Worm (Caenorhabditis elegans) whole organism, mixed stage, embryonic: ENCODE measurements around the gene Y32H12A.8.
A peak's percentile ranks its signal among the peaks of the same experiment; 100 is the strongest.

Experiments used
- M03D4.4 ChIP-seq: sonication (generic microtip); optimal IDR thresholded peaks from 2 replicates; lab custom pipeline; 2017; ENCODE audit warnings: mild to moderate bottlenecking, missing genetic modification characterization, missing compliant biosample characterization
- bed-3 ChIP-seq: fragments of 200-800 bp; sonication (Bioruptor generic); optimal IDR thresholded peaks from 3 replicates; lab custom pipeline; 2018; ENCODE audit warnings: mild to moderate bottlenecking, missing genetic modification characterization, moderate library complexity, missing compliant biosample characterization
- blmp-1 ChIP-seq: fragments of 150-350 bp; optimal IDR thresholded peaks from 2 replicates; lab custom pipeline; 2014; ENCODE audit warnings: missing biosample characterization, missing genetic modification characterization
- ceh-39 ChIP-seq: fragments of 150-350 bp; optimal IDR thresholded peaks from 2 replicates; lab custom pipeline; 2014; ENCODE audit warnings: missing biosample characterization, missing genetic modification characterization
- ceh-43 ChIP-seq: fragments of 200-800 bp; sonication (Bioruptor generic); optimal IDR thresholded peaks from 2 replicates; lab custom pipeline; 2018; ENCODE audit warnings: mild to moderate bottlenecking, missing genetic modification characterization, moderate library complexity, missing compliant biosample characterization
- ces-1 ChIP-seq: fragments of 150-350 bp; optimal IDR thresholded peaks from 2 replicates; lab custom pipeline; 2014; ENCODE audit warnings: missing biosample characterization, missing genetic modification reagents, missing genetic modification characterization
- cnd-1 ChIP-seq: fragments of 200-800 bp; sonication (Bioruptor generic); optimal IDR thresholded peaks from 2 replicates; lab custom pipeline; 2018; ENCODE audit warnings: mild to moderate bottlenecking, missing genetic modification characterization, missing compliant biosample characterization
- drap-1 ChIP-seq: fragments of 200-800 bp; sonication (Bioruptor generic); optimal IDR thresholded peaks from 3 replicates; lab custom pipeline; 2018; ENCODE audit warnings: mild to moderate bottlenecking, missing genetic modification characterization, missing compliant biosample characterization
- elt-1 ChIP-seq: sonication (generic microtip); optimal IDR thresholded peaks from 2 replicates; lab custom pipeline; 2017; ENCODE audit warnings: missing genetic modification characterization, mild to moderate bottlenecking, missing compliant biosample characterization, antibody characterized with exemption, moderate library complexity, borderline replicate concordance; ENCODE audit not compliant: insufficient read depth
- elt-3 ChIP-seq: fragments of 150-350 bp; optimal IDR thresholded peaks from 2 replicates; lab custom pipeline; 2014; ENCODE audit warnings: missing biosample characterization, missing genetic modification characterization
- flh-1 ChIP-seq: fragments of 200-800 bp; sonication (Bioruptor generic); optimal IDR thresholded peaks from 2 replicates; lab custom pipeline; 2018; ENCODE audit warnings: mild to moderate bottlenecking, missing genetic modification characterization, moderate library complexity, missing compliant biosample characterization
- hlh-1 ChIP-seq: fragments of 150-350 bp; optimal IDR thresholded peaks from 2 replicates; lab custom pipeline; 2014; ENCODE audit warnings: missing biosample characterization, missing genetic modification reagents, missing genetic modification characterization
- lin-13 ChIP-seq: fragments of 150-350 bp; optimal IDR thresholded peaks from 2 replicates; lab custom pipeline; 2014; ENCODE audit warnings: missing biosample characterization, missing genetic modification characterization
- mep-1 ChIP-seq: fragments of 150-350 bp; optimal IDR thresholded peaks from 2 replicates; lab custom pipeline; 2017; ENCODE audit warnings: missing biosample characterization, missing genetic modification reagents, missing genetic modification characterization, inconsistent platforms
- mls-2 ChIP-seq: sonication (generic microtip); optimal IDR thresholded peaks from 2 replicates; lab custom pipeline; 2016; ENCODE audit warnings: mild to moderate bottlenecking, missing genetic modification characterization, moderate library complexity, missing compliant biosample characterization
- nhr-12 ChIP-seq: fragments of 150-350 bp; optimal IDR thresholded peaks from 2 replicates; lab custom pipeline; 2014; ENCODE audit warnings: missing biosample characterization, missing genetic modification characterization
- nhr-2 ChIP-seq: fragments of 150-350 bp; optimal IDR thresholded peaks from 2 replicates; lab custom pipeline; 2014; ENCODE audit warnings: missing biosample characterization, missing genetic modification characterization
- nhr-28 ChIP-seq: fragments of 150-350 bp; optimal IDR thresholded peaks from 2 replicates; lab custom pipeline; 2014; ENCODE audit warnings: missing biosample characterization, missing genetic modification characterization
- pha-4 ChIP-seq: fragments of 150-350 bp; optimal IDR thresholded peaks from 2 replicates; lab custom pipeline; 2018; ENCODE audit warnings: missing biosample characterization, missing genetic modification reagents, missing genetic modification characterization
- snpc-4 ChIP-seq: fragments of 150-350 bp; optimal IDR thresholded peaks from 2 replicates; lab custom pipeline; 2014; ENCODE audit warnings: missing biosample characterization, missing genetic modification characterization
- sptf-1 ChIP-seq: sonication (generic microtip); optimal IDR thresholded peaks from 2 replicates; lab custom pipeline; 2017; ENCODE audit warnings: mild to moderate bottlenecking, missing genetic modification characterization, moderate library complexity, missing compliant biosample characterization
- tbx-8 ChIP-seq: fragments of 200-800 bp; sonication (Bioruptor generic); optimal IDR thresholded peaks from 2 replicates; lab custom pipeline; 2018; ENCODE audit warnings: mild to moderate bottlenecking, missing genetic modification characterization, moderate library complexity, missing compliant biosample characterization
- unc-62 ChIP-seq: fragments of 150-350 bp; optimal IDR thresholded peaks from 2 replicates; lab custom pipeline; 2014; ENCODE audit warnings: missing biosample characterization, missing genetic modification reagents, missing genetic modification characterization
- zip-8 ChIP-seq: fragments of 150-350 bp; optimal IDR thresholded peaks from 2 replicates; lab custom pipeline; 2014; ENCODE audit warnings: missing biosample characterization, missing genetic modification characterization
- ztf-11 ChIP-seq: fragments of 150-350 bp; optimal IDR thresholded peaks from 2 replicates; lab custom pipeline; 2014; ENCODE audit warnings: missing biosample characterization, missing genetic modification characterization

Y32H12A.8 gene

DNA sequence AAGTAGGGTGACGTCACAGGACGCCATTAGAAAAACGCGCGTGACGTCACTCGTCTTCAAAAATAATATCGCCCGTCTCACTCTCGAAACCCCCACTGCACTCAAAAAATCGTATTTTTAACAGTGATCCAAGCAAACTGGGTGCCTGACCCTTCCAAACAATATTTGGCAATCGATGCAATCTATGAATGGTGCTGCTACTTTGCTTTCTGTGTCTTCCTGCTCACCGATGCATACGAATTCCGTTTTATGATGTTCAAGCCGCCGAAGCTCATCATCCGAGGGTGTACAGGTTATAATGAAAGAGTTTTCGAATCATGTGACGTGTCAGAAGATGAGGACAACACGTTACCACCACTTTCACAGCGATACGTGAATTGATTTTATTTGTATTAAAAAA is 1.8 kb upstream of the Y32H12A.8 start, which contains the start of gene W03A5.1:
Gene W03A5.1 (plus strand): TSS at position 301 of the 400 bp plus-strand sequence.
- TF ChIP-seq zip-8 (peak; percentile 87), snpc-4 (tag; lab: Kevin White, UChicago) (no peak)

DNA sequence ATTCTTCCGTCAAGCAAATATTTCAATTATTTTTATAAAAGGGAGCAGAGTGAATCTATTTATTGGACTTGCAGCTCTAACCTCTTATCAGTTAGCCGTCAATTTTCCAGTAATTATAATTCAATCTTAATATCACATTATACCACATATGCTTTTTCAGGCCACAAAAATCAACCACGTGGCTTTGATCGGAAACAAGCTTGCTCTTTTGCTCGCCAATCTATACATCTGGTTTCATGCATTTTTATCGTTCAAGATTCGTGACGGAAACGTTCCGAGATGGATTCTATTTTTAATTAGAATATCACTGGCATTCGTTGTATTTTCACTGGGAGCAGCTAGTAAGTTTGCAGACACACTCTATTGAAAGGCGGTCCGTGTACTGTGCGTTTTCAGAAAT is 1.2 kb upstream of the Y32H12A.8 start:
- TF ChIP-seq tbx-8 (GFP tag; lab: Kevin White, UChicago), result no peak
- TF ChIP-seq mls-2 (tag; lab: Kevin White, UChicago), result no peak
- TF ChIP-seq zip-8, result no peak
- TF ChIP-seq ztf-11 (tag; lab: Kevin White, UChicago), result no peak
- TF ChIP-seq, all 35 proteins: peak for 0

DNA sequence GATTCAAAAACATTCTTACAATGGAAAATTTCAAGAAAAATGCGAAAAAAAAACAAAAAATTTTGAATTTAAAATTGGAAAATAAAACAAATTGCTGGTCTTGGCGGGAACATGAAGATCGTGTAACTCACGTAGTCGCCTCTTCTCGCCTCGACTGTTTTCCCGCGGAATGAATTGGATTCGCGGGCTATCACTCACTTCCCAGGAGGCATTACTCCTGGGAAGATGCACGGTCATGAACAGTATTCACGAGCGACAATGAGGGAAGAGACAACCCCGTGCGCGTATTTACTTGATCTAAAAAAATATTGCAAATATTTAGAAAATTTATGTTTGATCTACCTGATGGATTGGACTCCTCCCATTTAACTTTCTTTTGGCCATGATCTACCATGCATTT is 477 bp upstream of the Y32H12A.8 start:
- TF ChIP-seq nhr-12 (tag; lab: Kevin White, UChicago) (no peak), mep-1 (tag; lab: Kevin White, UChicago) (no peak), snpc-4 (tag; lab: Kevin White, UChicago) (no peak), sptf-1 (tag; lab: Kevin White, UChicago) (no peak), zip-8 (no peak)

DNA sequence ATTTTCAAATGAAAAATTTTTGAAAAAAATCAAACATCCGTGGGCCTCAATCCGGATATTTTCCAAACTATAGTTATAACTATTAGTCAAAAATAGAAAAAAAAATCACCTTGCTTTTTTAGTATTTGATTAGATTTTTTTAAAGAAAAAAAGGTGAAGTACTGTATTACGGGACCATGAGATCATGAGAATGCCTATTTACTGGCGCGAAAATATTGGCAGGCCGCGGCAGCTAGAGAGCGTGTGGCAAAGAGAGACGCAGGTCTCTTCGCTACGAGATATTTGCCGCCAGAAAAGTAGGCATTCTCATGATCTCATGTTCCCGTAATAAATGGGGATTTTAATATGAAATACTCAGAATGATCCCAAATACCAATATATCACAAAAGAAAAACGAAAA is 839 bp downstream of the Y32H12A.8 start:
- TF ChIP-seq nhr-2 (tag; lab: Kevin White, UChicago) (no peak), ceh-43 (GFP tag; lab: Kevin White, UChicago) (no peak), tbx-8 (GFP tag; lab: Kevin White, UChicago) (no peak), sptf-1 (tag; lab: Kevin White, UChicago) (no peak), pha-4 (tag; lab: Kevin White, UChicago) (no peak), bed-3 (GFP tag; lab: Kevin White, UChicago) (no peak), elt-3 (tag; lab: Kevin White, UChicago) (no peak), elt-1 (tag; lab: Kevin White, UChicago) (no peak), blmp-1 (no peak), hlh-1 (tag; lab: Kevin White, UChicago) (no peak), flh-1 (no peak)

ce11 chrIII:5402419-5402818 is 3.4 kb downstream of the Y32H12A.8 start:
- no peak for TF ChIP-seq unc-62 (GFP tag; lab: Kevin White, UChicago)
- no peak for TF ChIP-seq drap-1 (GFP tag; lab: Kevin White, UChicago)
- no peak for TF ChIP-seq zip-8
- TF ChIP-seq blmp-1, result no peak
- TF ChIP-seq ces-1, result peak; percentile 90

DNA sequence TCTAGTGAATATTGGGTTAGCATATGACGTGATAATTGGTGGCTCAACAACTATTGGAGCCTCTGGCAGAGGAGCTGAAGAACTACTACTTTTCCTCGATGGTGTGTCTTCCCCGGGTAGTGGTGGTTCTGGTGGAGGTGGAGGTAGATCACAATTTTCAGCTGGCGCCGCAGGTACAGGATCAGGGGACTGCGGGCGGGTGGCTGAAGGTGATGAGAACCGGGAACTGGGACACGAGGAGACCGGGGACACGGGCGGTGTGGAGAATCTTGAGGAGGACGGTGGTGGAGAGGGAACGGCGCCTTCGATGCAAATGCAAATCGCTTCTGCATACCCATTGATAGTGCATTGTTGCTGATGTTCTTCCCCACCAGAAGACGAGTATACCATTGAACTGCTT is 10.1 kb downstream of the Y32H12A.8 start:
- TF ChIP-seq sptf-1 (tag; lab: Kevin White, UChicago) (no peak), cnd-1 (tag; lab: Kevin White, UChicago) (no peak), M03D4.4 (no peak), ceh-39 (tag; lab: Kevin White, UChicago) (no peak), drap-1 (GFP tag; lab: Kevin White, UChicago) (no peak), lin-13 (tag; lab: Kevin White, UChicago) (no peak), hlh-1 (tag; lab: Kevin White, UChicago) (no peak), elt-1 (tag; lab: Kevin White, UChicago) (no peak), tbx-8 (GFP tag; lab: Kevin White, UChicago) (no peak), mls-2 (tag; lab: Kevin White, UChicago) (no peak)

DNA sequence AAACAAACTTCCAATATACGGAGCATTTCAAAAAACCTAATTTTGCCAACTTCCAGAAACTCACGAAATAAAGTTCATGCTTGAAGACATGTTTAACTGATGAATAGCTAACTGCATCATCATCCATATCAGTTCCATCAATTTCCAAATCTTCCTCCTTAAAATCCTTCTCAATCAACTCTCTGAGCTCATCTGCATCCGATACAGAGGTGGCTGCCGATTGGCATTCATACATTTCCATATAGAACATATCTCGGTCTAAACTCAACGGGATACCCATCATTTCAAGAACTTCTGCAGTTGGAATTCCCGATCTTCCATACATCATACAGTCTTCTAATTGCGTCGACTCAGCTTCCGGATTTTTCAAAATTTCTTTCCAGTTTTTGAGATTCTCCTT is 16.5 kb downstream of the Y32H12A.8 start:
- no peak for TF ChIP-seq blmp-1

DNA sequence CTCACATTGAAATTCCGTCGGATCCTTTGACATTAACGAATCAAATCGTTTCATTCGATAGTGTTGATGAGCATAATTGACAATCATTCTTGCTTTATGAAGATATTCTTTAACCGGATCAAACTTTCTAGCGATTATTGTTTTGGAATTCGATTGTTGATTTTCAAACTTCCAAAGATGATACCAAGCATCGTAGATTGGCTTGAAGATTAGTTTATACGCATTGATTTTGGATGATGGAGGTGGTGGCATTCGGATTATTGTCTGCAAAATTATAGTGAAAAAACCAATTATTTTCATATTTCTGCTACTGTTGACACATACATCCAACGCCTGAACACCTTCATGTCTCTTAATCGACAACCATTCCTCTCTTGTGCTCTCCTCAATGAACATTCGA is 17.7 kb downstream of the Y32H12A.8 start:
- TF ChIP-seq tbx-8 (GFP tag; lab: Kevin White, UChicago), result no peak
- TF ChIP-seq nhr-28 (tag; lab: Kevin White, UChicago), result no peak
- TF ChIP-seq ceh-39 (tag; lab: Kevin White, UChicago), result no peak
- no peak for TF ChIP-seq pha-4 (tag; lab: Kevin White, UChicago)
- no peak for TF ChIP-seq lin-13 (tag; lab: Kevin White, UChicago)
